Worm (Caenorhabditis elegans) whole organism, L4 larva: ENCODE data around the gene K01D12.5.

Source experiments
- ceh-20 ChIP-seq: fragments of 200-800 bp; sonication (Bioruptor generic); IDR thresholded peaks from 2 replicates; pipeline ENCODE4 v1.3.6; 2022; ENCODE audit warnings: missing genetic modification reagents, missing genetic modification characterization, missing compliant biosample characterization
- ceh-82 ChIP-seq: sonication (generic microtip); optimal IDR thresholded peaks from 2 replicates; lab custom pipeline; 2017; ENCODE audit warnings: missing biosample characterization, missing genetic modification characterization
- egl-27 ChIP-seq: sonication (generic microtip); optimal IDR thresholded peaks from 3 replicates; lab custom pipeline; 2017; ENCODE audit warnings: missing biosample characterization, missing genetic modification reagents, missing genetic modification characterization
- lin-39 ChIP-seq: fragments of 150-350 bp; optimal IDR thresholded peaks from 2 replicates; lab custom pipeline; 2014; ENCODE audit warnings: missing biosample characterization, missing genetic modification reagents, missing genetic modification characterization
- nhr-111 ChIP-seq: fragments of 200-800 bp; sonication (Bioruptor generic); optimal IDR thresholded peaks from 2 replicates; lab custom pipeline; 2018; ENCODE audit warnings: mild to moderate bottlenecking, missing genetic modification characterization, missing compliant biosample characterization
- nhr-76 ChIP-seq: fragments of 150-350 bp; optimal IDR thresholded peaks from 2 replicates; lab custom pipeline; 2014; ENCODE audit warnings: missing biosample characterization, missing genetic modification characterization
- snpc-4 ChIP-seq: fragments of 150-350 bp; optimal IDR thresholded peaks from 2 replicates; lab custom pipeline; 2014; ENCODE audit warnings: missing biosample characterization, missing genetic modification characterization
- unc-62 ChIP-seq, 3 experiments: fragments of 150-350 bp in 1 of 3; sonication (generic microtip); optimal IDR thresholded peaks in 2 of 3; peaks in 1 of 3; 1 replicate in 1 of 3; 2 replicates in 2 of 3; lab custom pipeline; 2014 to 2017; ENCODE audit warnings: missing biosample characterization in 3 of 3, missing genetic modification characterization in 3 of 3, missing genetic modification reagents in 3 of 3, missing genotype in 1 of 3

ce11 chrV:12377256-12377655 lies 20.4 kb upstream of the K01D12.5 start, which contains the start of gene K01D12.1:
- TF ChIP-seq lin-39 (tag; lab: Kevin White, UChicago) (no peak), egl-27 (no peak), unc-62 (GFP tag; optimal IDR thresholded peaks at IDR 0.05 in 1 of 2; lab: Kevin White, UChicago) (peak in 1 of 2 experiments; percentile 71), unc-62 (tag; optimal IDR thresholded peaks at IDR 0.05; lab: Kevin White, UChicago) (no peak), nhr-76 (tag; lab: Kevin White, UChicago) (no peak), ceh-82 (tag; lab: Kevin White, UChicago) (no peak), ceh-20 (GFP tag; lab: Robert Waterston, UW) (no peak), nhr-111 (GFP tag; lab: Kevin White, UChicago) (no peak), snpc-4 (tag; lab: Kevin White, UChicago) (no peak)
